Fruit fly (Drosophila melanogaster): ENCODE results near the gene sloth1.
A peak's percentile ranks its signal among the peaks of the same experiment; 100 is the strongest.

DNA sequence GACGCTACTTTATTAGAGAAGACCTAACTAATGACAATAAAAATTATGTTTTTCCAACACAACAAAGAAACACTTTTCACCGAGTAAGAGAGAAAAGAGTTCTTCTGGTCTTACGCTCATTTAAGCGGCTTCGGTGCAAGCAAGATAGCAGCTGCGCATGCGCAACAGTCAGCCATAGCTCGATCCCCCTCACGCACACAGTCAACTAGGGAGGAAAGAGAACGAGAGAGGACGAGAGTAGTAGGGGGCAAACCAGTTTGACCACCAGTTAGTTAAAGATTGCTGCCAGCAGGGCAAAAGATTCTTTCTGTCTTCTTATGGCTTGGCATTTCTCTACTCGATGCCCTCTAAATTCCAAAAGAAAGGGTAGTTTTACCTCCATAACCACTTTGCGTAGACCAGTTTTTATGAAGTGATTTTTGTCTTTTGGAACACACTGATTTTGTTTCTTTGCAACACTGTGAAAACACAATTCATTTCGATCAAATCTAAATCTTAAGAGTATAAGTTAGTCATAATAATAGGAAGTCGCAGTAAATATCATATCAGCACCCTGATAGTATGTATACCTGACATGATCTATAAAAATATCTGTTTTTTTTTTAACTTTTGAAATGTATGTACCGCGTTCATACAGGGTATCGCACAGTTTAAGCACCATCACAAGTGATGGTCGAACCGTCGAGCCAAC lies 10.6 kb upstream of the sloth1 start:
- TF ChIP-seq Hr38 (GFP tag; optimal IDR thresholded peaks at IDR 0.05) (no peak), CG16779 (tag; optimal IDR thresholded peaks at IDR 0.05) (no peak), CG6276 (GFP tag; optimal IDR thresholded peaks at IDR 0.05) (peak; percentile 28), Gug (GFP tag; IDR thresholded peaks at IDR 0.05) (no peak), Blimp-1 (GFP tag; optimal IDR thresholded peaks at IDR 0.05) (no peak), vri (GFP tag; optimal IDR thresholded peaks at IDR 0.05) (no peak), CG32006 (GFP tag; optimal IDR thresholded peaks at IDR 0.05) (peak; percentile 65), Eip93F (GFP tag; optimal IDR thresholded peaks at IDR 0.05) (no peak), Eip78C (GFP tag) (peak; percentile 81), Sox14 (GFP tag; optimal IDR thresholded peaks at IDR 0.05) (peak; percentile 35), CG9139 (GFP tag; optimal IDR thresholded peaks at IDR 0.05) (no peak), CG8119 (GFP tag; IDR thresholded peaks at IDR 0.05) (no peak), svp (GFP tag) (no peak), Met (GFP tag; optimal IDR thresholded peaks at IDR 0.05) (no peak)
